Worm (Caenorhabditis elegans): ENCODE results near the gene clec-1.

DNA sequence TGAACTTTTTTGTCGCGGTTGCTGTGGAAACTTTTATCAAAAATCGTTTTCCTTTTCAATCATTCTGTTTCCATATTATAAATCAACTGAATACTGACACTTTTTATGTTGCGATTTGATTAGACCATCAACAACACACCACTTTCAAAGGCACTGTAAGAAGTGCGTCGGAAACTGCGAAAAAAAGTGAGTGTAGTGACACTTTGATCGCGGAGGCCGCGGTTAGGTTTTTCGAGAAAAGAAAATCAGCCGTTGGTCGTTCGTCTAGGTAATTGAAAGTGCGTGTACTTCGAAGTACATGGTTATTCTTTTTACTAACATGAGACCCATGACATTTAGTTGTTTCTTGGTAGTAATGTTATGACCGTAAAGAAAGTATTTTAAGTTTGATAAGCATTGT, 4.3 kb upstream of the clec-1 start:
- TF ChIP-seq flt-1 (GFP tag; IDR thresholded peaks at IDR 0.05) = no peak
- no peak for TF ChIP-seq T22C8.4 (GFP tag; IDR thresholded peaks at IDR 0.05)

Data from whole organism, midembryonic.